Worm (Caenorhabditis elegans) whole organism, early embryonic: ENCODE measurements around the gene gnrr-5.

Experiments used
- ama-1 ChIP-seq: fragments of 150-350 bp; optimal IDR thresholded peaks from 2 replicates; lab custom pipeline; 2014
- ceh-13 ChIP-seq: fragments of 200-800 bp; sonication (Bioruptor generic); optimal IDR thresholded peaks from 2 replicates; lab custom pipeline; 2018; ENCODE audit warnings: mild to moderate bottlenecking, missing genetic modification characterization, missing compliant biosample characterization
- flt-1 ChIP-seq: fragments of 200-800 bp; sonication (Bioruptor generic); IDR thresholded peaks from 2 replicates; pipeline ENCODE4 v1.3.6; 2022; ENCODE audit warnings: missing genetic modification characterization, missing compliant biosample characterization
- tbx-37 ChIP-seq: fragments of 200-800 bp; sonication (Bioruptor generic); conservative IDR thresholded peaks from 2 replicates; pipeline ENCODE4 v1.3.6; 2022; ENCODE audit warnings: missing genetic modification reagents, missing genetic modification characterization, missing compliant biosample characterization

- no peak for TF ChIP-seq flt-1 (GFP tag; lab: Robert Waterston, UW)
- no peak for TF ChIP-seq ama-1
- no peak for TF ChIP-seq tbx-37 (GFP tag; lab: Robert Waterston, UW)
- TF ChIP-seq ceh-13 (GFP tag; lab: Kevin White, UChicago), result no peak
Observed at ce11 chrV:4421475-4421874, 33.1 kb downstream of the gnrr-5 start, which contains the start of gene skr-14.
